Worm (Caenorhabditis elegans): Measurements from ENCODE around the gene nlp-17.

DNA sequence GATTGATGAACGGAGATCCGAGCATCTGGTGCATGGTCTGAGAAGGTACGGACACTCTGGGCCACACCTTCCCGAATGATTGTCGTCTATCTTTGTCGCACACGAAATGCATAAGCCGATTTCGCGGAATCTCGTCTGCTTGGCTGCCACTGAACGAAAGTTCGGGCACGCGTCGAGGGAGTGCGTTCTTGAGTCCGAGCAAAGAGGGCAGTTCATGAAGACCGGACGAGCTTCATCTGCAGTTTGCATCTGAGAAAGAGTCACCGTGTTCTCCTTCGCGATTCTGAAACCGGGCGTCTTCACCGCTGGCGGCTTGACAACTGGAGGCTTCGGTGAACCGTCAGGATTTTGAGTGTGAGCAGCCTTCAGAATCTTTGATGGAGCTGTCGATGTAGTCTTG is 47.3 kb downstream of the nlp-17 start:
- TF ChIP-seq repo-1 (tag; optimal IDR thresholded peaks at IDR 0.05): no peak
- TF ChIP-seq K12H6.12 (tag; optimal IDR thresholded peaks at IDR 0.05): no peak
- no peak for TF ChIP-seq ztf-3 (GFP tag; optimal IDR thresholded peaks at IDR 0.05)
- no peak for TF ChIP-seq F23B12.7 (tag; optimal IDR thresholded peaks at IDR 0.05; ENCODE audit: insufficient read depth)
- TF ChIP-seq cebp-2 (GFP tag; IDR thresholded peaks at IDR 0.05): no peak

All from whole organism, young adult.